Fruit fly (Drosophila melanogaster) whole organism, prepupa: ENCODE data around the gene CG8100.

Experiments used
- Blimp-1 ChIP-seq: fragments of 200-800 bp; sonication (Bioruptor generic); optimal IDR thresholded peaks from 3 replicates; lab custom pipeline; 2017; ENCODE audit warnings: missing biosample characterization, missing genetic modification characterization, mild to moderate bottlenecking, moderate library complexity, missing genetic modification reagents
- CG11762 ChIP-seq: fragments of 200-800 bp; sonication (Bioruptor generic); optimal IDR thresholded peaks from 3 replicates; lab custom pipeline; 2016; ENCODE audit warnings: missing biosample characterization, missing genetic modification characterization; ENCODE audit not compliant: insufficient read depth
- CG8119 ChIP-seq: fragments of 200-800 bp; sonication (Bioruptor generic); IDR thresholded peaks from 3 replicates; pipeline ENCODE4 v1.3.6; 2022; ENCODE audit warnings: missing biosample characterization, missing genetic modification characterization
- Eip75B ChIP-seq: fragments of 200-800 bp; sonication (Bioruptor generic); optimal IDR thresholded peaks from 3 replicates; lab custom pipeline; 2016; ENCODE audit warnings: missing biosample characterization, missing genetic modification characterization
- Gug ChIP-seq: fragments of 200-800 bp; sonication (Bioruptor generic); IDR thresholded peaks from 2 replicates; pipeline ENCODE4 v1.3.6; 2022; ENCODE audit warnings: missing biosample characterization, missing genetic modification characterization
- dac ChIP-seq: fragments of 200-800 bp; sonication (Bioruptor generic); optimal IDR thresholded peaks from 2 replicates; lab custom pipeline; 2017; ENCODE audit warnings: missing biosample characterization, mild to moderate bottlenecking, missing genetic modification characterization

DNA sequence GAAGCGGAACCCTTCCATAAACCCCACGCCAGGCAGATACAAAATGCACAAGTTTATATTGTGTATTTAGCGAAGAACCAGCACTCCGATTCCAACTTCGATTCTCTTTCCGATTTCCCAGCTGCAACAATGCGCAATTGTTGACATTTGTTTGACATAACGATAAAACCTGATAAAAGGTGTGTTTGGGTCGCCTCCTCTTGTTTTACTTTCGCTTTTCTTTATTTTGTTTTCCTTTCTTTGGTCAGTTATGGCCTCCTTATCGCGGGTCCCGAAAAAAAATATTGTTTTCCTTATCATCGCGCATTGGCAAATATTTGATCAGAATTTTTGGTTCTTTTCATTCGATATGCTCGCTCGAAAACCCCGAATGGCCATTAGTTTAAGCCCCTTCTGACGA, 21.6 kb downstream of the CG8100 start:
- TF ChIP-seq CG11762 (no peak), Eip75B (no peak), CG8119 (no peak), Gug (GFP tag; lab: Robert Waterston, UW) (no peak), dac (no peak), Blimp-1 (GFP tag; lab: Kevin White, UChicago) (no peak)
